Fruit fly (Drosophila melanogaster): ENCODE data around the gene CG1792.

CG1792 gene

dm6 chr3R:31597736-31598431 is 18.2 kb upstream of the CG1792 start:
- TF ChIP-seq tio (GFP tag; optimal IDR thresholded peaks at IDR 0.05) (no peak), hkb (optimal IDR thresholded peaks at IDR 0.05) (no peak), hkb (GFP tag; IDR thresholded peaks at IDR 0.05) (0 out of 2 replicates have a peak, but pooled peaks have one; percentile 2), Rfx (GFP tag; IDR thresholded peaks at IDR 0.05) (0 out of 2 replicates have a peak, but pooled peaks have one; percentile 1), eve (GFP tag; optimal IDR thresholded peaks at IDR 0.05) (no peak), sens (GFP tag) (peak; percentile 54), Pdp1 (GFP tag; optimal IDR thresholded peaks at IDR 0.05) (peak in 1 of 2 experiments; percentile 91), Med (GFP tag) (peak; percentile 1), en (GFP tag; optimal IDR thresholded peaks at IDR 0.05) (no peak), Hey (tag; optimal IDR thresholded peaks at IDR 0.05) (no peak), CG18476 (GFP tag; optimal IDR thresholded peaks at IDR 0.05) (peak; percentile 55), CG34376 (GFP tag; optimal IDR thresholded peaks at IDR 0.05) (peak; percentile 48)

dm6 chr3R:31599538-31600313 is 16.4 kb upstream of the CG1792 start:
- TF ChIP-seq sug (tag; optimal IDR thresholded peaks at IDR 0.05) (peak; percentile 49), HmgD (GFP tag; optimal IDR thresholded peaks at IDR 0.05) (no peak), CG33213 (GFP tag; optimal IDR thresholded peaks at IDR 0.05) (no peak), zf30C (GFP tag; optimal IDR thresholded peaks at IDR 0.05) (no peak), wek (GFP tag; optimal IDR thresholded peaks at IDR 0.05) (no peak), crp (GFP tag; optimal IDR thresholded peaks at IDR 0.05) (no peak), Sox100B (GFP tag; optimal IDR thresholded peaks at IDR 0.05) (no peak), mirr (GFP tag; optimal IDR thresholded peaks at IDR 0.05) (peak; percentile 30), D19A (tag; optimal IDR thresholded peaks at IDR 0.05) (no peak), ftz-f1 (GFP tag; optimal IDR thresholded peaks at IDR 0.05) (peak; percentile 87), sc (optimal IDR thresholded peaks at IDR 0.05) (no peak), sc (GFP tag; optimal IDR thresholded peaks at IDR 0.05) (no peak), CG12219 (GFP tag; optimal IDR thresholded peaks at IDR 0.05) (no peak), ap (GFP tag; IDR thresholded peaks at IDR 0.05) (no peak), tna (GFP tag; IDR thresholded peaks at IDR 0.05; ENCODE audit: partially characterized antibody) (no peak), ssp (GFP tag; IDR thresholded peaks at IDR 0.05) (no peak), tup (GFP tag; optimal IDR thresholded peaks at IDR 0.05) (no peak), CG13775 (GFP tag; optimal IDR thresholded peaks at IDR 0.05) (no peak), stwl (tag; optimal IDR thresholded peaks at IDR 0.05) (no peak), bsh (GFP tag; optimal IDR thresholded peaks at IDR 0.05) (no peak), cg (GFP tag; optimal IDR thresholded peaks at IDR 0.05) (peak; percentile 22), Taf1 (GFP tag; IDR thresholded peaks at IDR 0.05) (no peak), lbe (GFP tag; optimal IDR thresholded peaks at IDR 0.05) (peak; percentile 55), cwo (GFP tag; optimal IDR thresholded peaks at IDR 0.05) (peak; percentile 70), Sry-β (GFP tag; optimal IDR thresholded peaks at IDR 0.05) (no peak), sens (GFP tag) (peak; percentile 12), CG2199 (GFP tag; IDR thresholded peaks at IDR 0.05) (no peak), CG7372 (GFP tag; IDR thresholded peaks at IDR 0.05) (no peak), Ravus (GFP tag; IDR thresholded peaks at IDR 0.05) (no peak), corto (GFP tag; optimal IDR thresholded peaks at IDR 0.05) (peak; percentile 23), gfzf (GFP tag; optimal IDR thresholded peaks at IDR 0.05) (no peak), chn (GFP tag; optimal IDR thresholded peaks at IDR 0.05) (no peak), nerfin-1 (tag; optimal IDR thresholded peaks at IDR 0.05) (no peak), TFAM (GFP tag; optimal IDR thresholded peaks at IDR 0.05) (no peak), CG9932 (GFP tag; IDR thresholded peaks at IDR 0.05) (0 out of 2 replicates have a peak, but pooled peaks have one; percentile 16), Fer2 (tag; optimal IDR thresholded peaks at IDR 0.05) (no peak)

All from whole organism, embryonic.